Worm (Caenorhabditis elegans) whole organism, midembryonic: ENCODE measurements around the gene T20G5.9.
"Not testable (repeated sequence)": the region's sequence is repeated elsewhere in the genome, so short reads cannot be mapped to it uniquely, and the experiment has no call there.

Experiments
- flt-1 ChIP-seq: fragments of 200-800 bp; sonication (Bioruptor generic); IDR thresholded peaks from 2 replicates; pipeline ENCODE4 v1.3.6; 2022; ENCODE audit warnings: missing genetic modification characterization, missing compliant biosample characterization
- ref-1 ChIP-seq: fragments of 200-800 bp; sonication (Bioruptor generic); conservative IDR thresholded peaks from 2 replicates; pipeline ENCODE4 v1.3.6; 2022; ENCODE audit warnings: missing genetic modification reagents, missing genetic modification characterization, missing compliant biosample characterization
- ztf-23 ChIP-seq: fragments of 200-800 bp; sonication (Bioruptor generic); IDR thresholded peaks from 2 replicates; pipeline ENCODE4 v1.3.6; 2022; ENCODE audit warnings: missing genetic modification reagents, missing genetic modification characterization, missing compliant biosample characterization

- TF ChIP-seq flt-1; ref-1 (GFP tag; lab: Robert Waterston, UW); ztf-23 (GFP tag; lab: Robert Waterston, UW): not testable (repeated sequence)
Observed at ce11 chrIII:10221860-10222259, 12.2 kb downstream of the T20G5.9 start, which contains the start of gene Y70G10A.4.
